Worm (Caenorhabditis elegans): ENCODE results near the gene C41C4.9.

DNA sequence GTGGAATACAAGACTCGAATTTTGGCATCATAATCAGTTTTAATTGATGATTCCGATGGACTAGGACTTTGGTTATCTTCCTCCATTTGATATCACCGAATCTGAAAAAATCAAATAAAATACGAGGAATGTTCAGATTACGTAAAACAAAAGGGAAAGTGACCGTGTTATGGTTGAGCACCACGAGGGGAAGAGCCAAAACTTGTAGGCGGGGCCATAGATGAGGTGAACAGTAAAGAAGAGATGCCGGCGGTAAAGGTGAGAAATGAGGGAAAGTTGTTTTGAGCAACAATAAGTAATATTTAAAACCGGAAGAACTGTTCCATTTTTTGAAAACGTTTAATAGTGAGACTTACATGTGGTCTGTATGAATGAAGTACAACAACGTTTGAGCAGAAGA lies 42.5 kb downstream of the C41C4.9 start, which contains the start of gene F10B5.3:
- TF ChIP-seq mep-1 (tag; optimal IDR thresholded peaks at IDR 0.05) (no peak), unc-62 (GFP tag; optimal IDR thresholded peaks at IDR 0.05) (no peak), drap-1 (GFP tag; optimal IDR thresholded peaks at IDR 0.05) (no peak), ztf-11 (tag; optimal IDR thresholded peaks at IDR 0.05) (no peak), blmp-1 (tag; optimal IDR thresholded peaks at IDR 0.05) (no peak), nhr-237 (tag; optimal IDR thresholded peaks at IDR 0.05) (no peak), unc-120 (tag; optimal IDR thresholded peaks at IDR 0.05; ENCODE audit: poor library complexity, severe bottlenecking) (no peak), nhr-28 (tag; optimal IDR thresholded peaks at IDR 0.05) (no peak), nhr-12 (tag; optimal IDR thresholded peaks at IDR 0.05) (no peak), lin-32 (GFP tag; optimal IDR thresholded peaks at IDR 0.05) (no peak), snpc-4 (tag; optimal IDR thresholded peaks at IDR 0.05) (no peak), lin-13 (tag; optimal IDR thresholded peaks at IDR 0.05) (no peak)

Data from whole organism, mixed stage, embryonic.